Worm (Caenorhabditis elegans) whole organism, dauer: Measurements from ENCODE around the gene F07B10.4.

ENCODE experiments used
- unc-62 ChIP-seq: sonication (generic microtip); optimal IDR thresholded peaks from 2 replicates; lab custom pipeline; 2017; ENCODE audit warnings: missing biosample characterization, missing genetic modification reagents, missing genetic modification characterization

F07B10.4 gene

ce11 chrV:11281414-11282209 is 18.7 kb upstream of the F07B10.4 start:
- no peak for TF ChIP-seq unc-62

DNA sequence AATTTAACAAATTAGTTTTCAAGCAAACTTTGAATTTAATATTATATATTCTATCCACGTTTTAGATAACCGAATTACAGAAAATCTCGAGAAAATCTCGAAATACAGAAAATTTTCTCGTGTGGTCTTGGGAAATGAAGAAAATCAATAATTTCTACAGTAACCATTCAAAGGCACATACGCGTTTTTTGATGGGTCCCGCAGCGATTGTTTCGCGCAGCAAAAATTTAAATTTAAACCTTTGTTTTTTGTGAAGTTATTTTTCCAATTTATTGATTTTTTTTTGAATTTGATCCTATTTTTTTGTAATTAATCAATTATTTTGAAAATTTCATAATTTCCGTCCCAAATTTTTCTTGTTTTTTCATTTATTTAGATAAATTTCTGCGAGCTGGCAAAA is 16.6 kb upstream of the F07B10.4 start:
- TF ChIP-seq unc-62, result no peak

- TF ChIP-seq unc-62, result no peak
These were observed 9.9 kb upstream of the F07B10.4 start, which contains the start of gene clec-223 for ce11 chrV:11272848-11273247. Gene clec-223 (plus strand): TSS chrV:11273148.

DNA sequence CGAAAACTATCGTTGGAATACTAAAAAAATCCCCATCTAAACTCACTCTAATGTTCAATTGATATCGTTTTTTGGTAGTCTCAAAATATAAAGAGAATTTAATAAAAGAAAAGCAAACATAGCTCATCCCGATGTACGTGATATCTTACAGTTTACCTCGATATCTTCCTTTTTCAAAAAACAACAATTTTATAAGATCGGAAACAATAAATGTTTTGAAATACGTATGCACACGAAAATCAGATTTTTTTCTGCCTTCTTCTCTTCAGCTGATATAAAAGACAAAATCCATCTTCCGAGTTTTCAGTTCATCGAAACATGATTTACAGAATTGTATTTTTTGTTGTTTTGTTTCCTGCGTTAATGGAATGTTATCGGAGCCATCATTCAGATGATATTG is 8.1 kb upstream of the F07B10.4 start, which contains the start of gene clec-222:
clec-222 (plus strand) TSS at position 301 of the 400 bp plus-strand sequence.
- no peak for TF ChIP-seq unc-62

DNA sequence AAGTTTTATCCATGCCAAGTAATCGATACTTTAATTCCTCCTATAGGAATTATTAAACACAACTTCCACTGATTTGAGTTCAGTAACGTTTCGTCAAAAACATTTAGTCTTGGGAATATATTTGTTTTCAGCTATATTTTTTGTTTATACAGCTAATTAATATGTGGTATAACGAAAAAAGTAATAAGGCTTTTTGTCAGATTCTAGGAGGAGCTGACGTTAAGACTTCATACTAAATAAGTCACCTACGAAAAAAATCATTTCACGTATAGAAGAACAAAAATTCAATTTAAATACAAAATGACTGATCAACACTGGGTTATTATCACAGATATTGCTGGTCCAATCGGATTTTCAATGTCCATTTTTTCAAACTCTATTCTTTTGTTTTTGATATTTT is 5.9 kb upstream of the F07B10.4 start, which contains the start of gene str-115:
str-115 (plus strand) TSS at position 301 of the 400 bp plus-strand sequence.
- no peak for TF ChIP-seq unc-62

DNA sequence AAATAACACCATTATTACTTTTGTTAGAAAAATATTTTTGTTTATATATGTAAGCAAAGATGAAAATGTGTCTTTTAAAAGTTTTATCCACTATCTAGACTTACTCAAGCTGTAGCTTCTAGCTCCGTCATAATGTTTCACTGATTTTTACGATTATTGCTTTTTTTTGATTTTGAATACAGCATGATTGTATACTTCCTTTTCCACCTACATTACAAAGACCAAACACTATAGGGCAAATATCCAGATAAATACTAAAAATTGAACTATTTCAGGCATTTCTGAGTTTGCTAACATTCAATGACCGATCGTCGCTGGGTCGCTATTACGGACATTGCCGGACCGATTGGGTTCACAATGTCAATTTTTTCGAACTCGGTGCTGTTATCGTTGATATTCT is 3.8 kb upstream of the F07B10.4 start, which contains the start of gene str-116:
str-116 (plus strand) TSS at position 301 of the 400 bp plus-strand sequence.
- no peak for TF ChIP-seq unc-62

DNA sequence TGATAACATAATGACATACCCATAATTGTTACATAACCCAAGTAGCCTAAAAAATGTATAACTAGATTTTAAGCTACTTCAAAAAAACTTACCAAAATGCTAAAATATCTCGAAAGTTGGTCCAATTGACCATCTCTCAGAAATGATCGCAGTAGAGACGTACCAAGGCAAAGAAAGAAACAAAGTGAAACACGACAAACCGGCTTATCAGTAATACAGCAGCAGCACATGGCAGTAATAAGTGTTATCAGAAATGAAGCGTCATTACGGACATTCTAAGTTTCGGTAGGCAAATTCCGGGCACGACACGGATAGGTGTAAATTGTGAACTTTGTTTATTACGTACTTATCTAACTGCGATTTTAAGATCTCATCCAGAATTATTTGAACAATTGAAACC is 2.6 kb upstream of the F07B10.4 start, which contains the start of gene cln-3.1:
cln-3.1 (minus strand) TSS at position 171 of the 400 bp plus-strand sequence.
- no peak for TF ChIP-seq unc-62

- no peak for TF ChIP-seq unc-62
These were observed 2.3 kb downstream of the F07B10.4 start, which contains the start of gene F07B10.7 for ce11 chrV:11260622-11261021. Gene F07B10.7 (minus strand): TSS chrV:11260722.

DNA sequence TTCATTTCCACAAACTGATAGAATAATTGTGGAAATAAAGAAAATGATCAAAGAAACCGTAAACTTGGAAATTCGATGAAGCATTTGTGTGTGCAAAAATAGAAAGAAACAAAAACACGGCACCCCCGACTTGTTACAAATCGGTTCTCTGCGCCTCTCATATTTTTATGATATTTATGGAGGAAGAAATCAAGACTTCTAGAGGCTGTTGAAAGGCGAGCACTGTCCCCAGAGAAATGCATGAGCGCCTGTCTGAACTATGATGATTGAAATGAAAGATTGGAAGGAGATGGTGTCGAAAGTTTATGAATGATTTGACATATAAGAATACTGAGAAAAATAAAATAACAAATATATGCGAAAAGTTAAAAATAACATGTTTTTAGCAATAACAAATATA is 4.0 kb downstream of the F07B10.4 start, which contains the start of gene lgc-36:
lgc-36 (minus strand) TSS at position 101 of the 400 bp plus-strand sequence.
- TF ChIP-seq unc-62, result no peak

DNA sequence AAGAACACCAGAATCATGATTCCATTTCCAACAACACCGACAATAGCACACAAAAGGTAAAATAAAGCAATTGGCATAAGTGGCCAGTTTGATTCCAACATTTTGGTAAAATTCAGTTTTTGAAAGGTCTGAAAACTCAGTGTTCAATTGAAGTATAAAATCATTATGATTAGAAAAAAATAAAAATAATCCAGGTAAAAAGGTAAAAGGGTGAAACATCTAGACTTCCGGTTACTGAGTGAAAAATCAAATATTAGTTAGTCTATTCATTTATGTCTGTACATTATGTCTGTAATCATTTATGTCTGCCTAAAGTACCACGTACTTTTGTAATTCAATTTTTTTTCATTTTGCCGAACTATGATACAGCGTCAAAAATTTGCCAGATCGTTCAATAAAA is 7.9 kb downstream of the F07B10.4 start, which contains the start of gene srsx-31:
srsx-31 (minus strand) TSS at position 101 of the 400 bp plus-strand sequence.
- no peak for TF ChIP-seq unc-62

- TF ChIP-seq unc-62, result no peak
These were observed 10.5 kb downstream of the F07B10.4 start, which contains the start of gene srsx-33 for ce11 chrV:11252429-11252828. Gene srsx-33 (minus strand): TSS chrV:11252529.

ce11 chrV:11251798-11252197 is 11.1 kb downstream of the F07B10.4 start:
- no peak for TF ChIP-seq unc-62

DNA sequence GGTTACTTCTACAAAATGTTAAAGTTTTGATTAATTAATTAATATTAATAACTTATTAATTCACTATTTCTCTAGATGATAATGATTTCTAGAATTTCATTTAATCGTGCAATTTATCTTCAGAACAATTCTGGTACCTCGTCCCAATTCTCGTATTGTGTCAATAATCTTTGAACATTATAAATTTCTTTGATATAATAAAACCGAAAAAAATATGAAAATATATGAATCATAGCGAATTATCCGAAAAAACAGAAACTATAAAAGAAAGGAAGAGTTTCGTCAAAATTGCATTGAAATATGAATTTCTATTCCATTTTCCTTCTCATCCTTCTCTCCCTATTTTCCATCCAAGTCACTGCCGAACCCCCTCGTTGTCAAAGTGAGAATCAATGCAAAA is 12.2 kb downstream of the F07B10.4 start, which contains the start of gene T19B10.12:
T19B10.12 (plus strand) TSS at position 301 of the 400 bp plus-strand sequence.
- TF ChIP-seq unc-62, result no peak

DNA sequence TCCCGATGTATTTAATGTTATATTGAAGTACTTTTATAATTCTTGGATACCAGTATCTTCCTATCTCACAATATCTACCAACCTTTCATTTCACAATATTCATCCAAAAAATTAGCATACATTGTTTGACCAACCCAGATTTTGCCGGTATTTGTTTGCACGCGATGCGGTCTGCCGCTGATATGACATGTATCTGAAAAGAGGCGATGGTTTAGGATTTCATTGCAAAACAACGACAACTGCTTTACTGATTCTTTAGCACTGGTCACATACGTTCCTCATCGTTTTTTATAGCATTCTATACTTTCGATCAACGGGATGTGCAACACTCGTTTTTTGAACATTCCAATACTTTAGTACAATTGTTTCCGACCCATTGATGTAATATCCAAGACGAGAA is 15.1 kb downstream of the F07B10.4 start, which contains the start of gene mam-4:
mam-4 (plus strand) TSS at position 301 of the 400 bp plus-strand sequence.
- TF ChIP-seq unc-62, result no peak

DNA sequence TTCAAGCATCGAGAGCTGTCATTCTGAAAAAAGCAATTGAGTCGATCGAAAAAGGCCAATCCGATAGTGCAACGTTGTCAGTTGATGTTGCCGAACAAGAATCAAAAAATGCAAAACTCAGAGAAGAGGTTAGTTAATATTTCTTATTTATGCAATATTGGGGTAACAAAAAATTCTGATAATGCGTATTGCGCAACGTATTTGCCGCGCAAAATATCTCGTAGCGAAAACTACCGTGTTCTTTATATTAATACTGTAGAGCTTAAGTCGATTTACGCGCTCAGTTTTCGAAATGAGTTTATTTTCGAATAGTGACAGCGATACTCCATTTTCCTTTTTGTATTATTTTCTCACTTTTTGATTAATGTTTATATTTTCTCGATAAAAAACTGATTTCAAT is 17.9 kb downstream of the F07B10.4 start:
- TF ChIP-seq unc-62, result no peak

DNA sequence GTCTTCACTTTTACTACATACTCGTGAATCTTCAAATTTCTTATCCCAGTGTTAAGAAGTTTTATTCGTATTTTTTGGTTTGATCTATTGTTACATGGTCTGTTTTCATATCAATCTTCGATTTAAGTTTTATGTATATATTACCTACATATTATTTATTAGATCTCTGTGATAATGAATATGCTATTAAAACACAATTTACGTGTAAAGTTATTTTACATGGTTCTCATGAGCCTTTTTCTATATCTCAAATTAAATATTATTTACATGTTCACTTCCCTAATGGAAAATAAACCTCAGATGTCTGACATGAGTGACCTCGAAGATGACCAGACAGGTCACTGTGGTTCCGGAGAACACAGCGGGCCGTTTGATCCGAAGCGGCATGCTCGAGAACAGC is 18.4 kb downstream of the F07B10.4 start, which contains the start of gene mxl-1:
mxl-1 (plus strand) TSS at position 301 of the 400 bp plus-strand sequence.
- TF ChIP-seq unc-62, result no peak

ce11 chrV:11241580-11241979 is 21.3 kb downstream of the F07B10.4 start, which contains the start of gene pgap-1:
Gene pgap-1 (plus strand): TSS chrV:11241880.
- TF ChIP-seq unc-62, result no peak
